Worm (Caenorhabditis elegans) whole organism, L4 larva: ENCODE measurements around the gene F35D2.6.

Experiments
- D1046.2 ChIP-seq: fragments of 200-800 bp; sonication (Bioruptor generic); IDR thresholded peaks from 2 replicates; pipeline ENCODE4 v1.3.6; 2022; ENCODE audit warnings: missing genetic modification characterization, missing compliant biosample characterization
- F37D6.2 ChIP-seq: sonication (generic microtip); optimal IDR thresholded peaks from 2 replicates; lab custom pipeline; 2016; ENCODE audit warnings: mild to moderate bottlenecking, missing genetic modification characterization, missing compliant biosample characterization
- F44E2.7 ChIP-seq: fragments of 200-800 bp; sonication (Bioruptor generic); IDR thresholded peaks from 2 replicates; pipeline ENCODE4 v2.1.2; 2022; ENCODE audit warnings: missing genetic modification characterization, missing compliant biosample characterization
- T20F7.1 ChIP-seq: fragments of 200-800 bp; sonication (Bioruptor generic); optimal IDR thresholded peaks from 2 replicates; lab custom pipeline; 2018; ENCODE audit warnings: mild to moderate bottlenecking, missing genetic modification characterization, missing compliant biosample characterization
- Y105C5A.15 ChIP-seq: fragments of 200-800 bp; sonication (Bioruptor generic); IDR thresholded peaks from 2 replicates; pipeline ENCODE4 v1.3.6; 2022; ENCODE audit warnings: missing genetic modification characterization, missing compliant biosample characterization
- Y5F2A.4 ChIP-seq: fragments of 200-800 bp; sonication (Bioruptor generic); optimal IDR thresholded peaks from 2 replicates; lab custom pipeline; 2018; ENCODE audit warnings: mild to moderate bottlenecking, missing genetic modification characterization, missing compliant biosample characterization
- aha-1 ChIP-seq: fragments of 150-350 bp; peaks from one replicate; lab custom pipeline; 2014; ENCODE audit warnings: missing biosample characterization, missing genetic modification characterization
- daf-16 ChIP-seq, 3 experiments: sonication (generic microtip); optimal IDR thresholded peaks; 2 replicates each; lab custom pipeline; 2016 to 2017; ENCODE audit warnings: missing genetic modification characterization in 3 of 3, missing genetic modification reagents in 3 of 3, mild to moderate bottlenecking in 2 of 3, missing compliant biosample characterization in 2 of 3, missing biosample characterization in 1 of 3, moderate library complexity in 1 of 3
- daf-19 ChIP-seq: fragments of 200-800 bp; sonication (Bioruptor generic); conservative IDR thresholded peaks from 2 replicates; pipeline ENCODE4 v1.3.6; 2022; ENCODE audit warnings: missing genetic modification characterization, missing compliant biosample characterization
- dmd-9 ChIP-seq: fragments of 200-800 bp; sonication (Bioruptor generic); IDR thresholded peaks from 2 replicates; pipeline ENCODE4 v1.3.6; 2022; ENCODE audit warnings: missing genetic modification reagents, missing genetic modification characterization, missing compliant biosample characterization
- dve-1 ChIP-seq: sonication (generic microtip); optimal IDR thresholded peaks from 2 replicates; lab custom pipeline; 2017; ENCODE audit warnings: antibody characterized with exemption, mild to moderate bottlenecking, missing genetic modification characterization, missing compliant biosample characterization; ENCODE audit not compliant: insufficient read depth
- hif-1 ChIP-seq, 2 experiments: sonication (generic microtip); optimal IDR thresholded peaks; 2 replicates each; lab custom pipeline; 2016 to 2017; ENCODE audit warnings: missing compliant biosample characterization in 2 of 2, missing genetic modification characterization in 2 of 2, missing genetic modification reagents in 2 of 2, missing genotype in 2 of 2, mild to moderate bottlenecking in 1 of 2
- hlh-11 ChIP-seq: fragments of 200-800 bp; sonication (Bioruptor generic); optimal IDR thresholded peaks from 2 replicates; lab custom pipeline; 2018; ENCODE audit warnings: mild to moderate bottlenecking, missing genetic modification characterization, missing compliant biosample characterization
- hlh-30 ChIP-seq: sonication (generic microtip); optimal IDR thresholded peaks from 2 replicates; lab custom pipeline; 2017; ENCODE audit warnings: antibody characterized with exemption, mild to moderate bottlenecking, missing genetic modification characterization, missing compliant biosample characterization; ENCODE audit not compliant: insufficient read depth
- lin-1 ChIP-seq: fragments of 200-800 bp; sonication (Bioruptor generic); IDR thresholded peaks from 2 replicates; pipeline ENCODE4 v1.3.6; 2022; ENCODE audit warnings: missing genetic modification reagents, missing genetic modification characterization, missing compliant biosample characterization
- lsy-2 ChIP-seq, 2 experiments: fragments of 150-350 bp in 1 of 2; sonication (generic microtip) in 1 of 2; optimal IDR thresholded peaks; 2 replicates each; lab custom pipeline; 2014 to 2017; ENCODE audit warnings: missing biosample characterization in 2 of 2, missing genetic modification characterization in 2 of 2
- madf-5 ChIP-seq, 2 experiments: fragments of 200-800 bp; sonication (Bioruptor generic); IDR thresholded peaks; 2 replicates each; pipeline ENCODE4 v1.3.6; 2022; ENCODE audit warnings: missing compliant biosample characterization in 2 of 2, missing genetic modification characterization in 2 of 2
- madf-9 ChIP-seq: fragments of 200-800 bp; sonication (Bioruptor generic); conservative IDR thresholded peaks from 2 replicates; pipeline ENCODE4 v1.3.6; 2022; ENCODE audit warnings: missing genetic modification reagents, missing genetic modification characterization, missing compliant biosample characterization
- mdl-1 ChIP-seq, 2 experiments: fragments of 150-350 bp in 1 of 2; sonication (generic microtip) in 1 of 2; optimal IDR thresholded peaks; 2 replicates each; lab custom pipeline; 2014 to 2017; ENCODE audit warnings: missing biosample characterization in 2 of 2, missing genetic modification characterization in 2 of 2
- mdt-29 ChIP-seq: fragments of 200-800 bp; sonication (Bioruptor generic); IDR thresholded peaks from 2 replicates; pipeline ENCODE4 v1.3.6; 2022; ENCODE audit warnings: missing genetic modification reagents, missing genetic modification characterization, missing compliant biosample characterization
- mep-1 ChIP-seq: fragments of 150-350 bp; sonication (generic microtip); optimal IDR thresholded peaks from 3 replicates; lab custom pipeline; 2014; ENCODE audit warnings: missing biosample characterization, missing genetic modification characterization
- mes-2 ChIP-seq: sonication (generic microtip); optimal IDR thresholded peaks from 2 replicates; lab custom pipeline; 2016; ENCODE audit warnings: missing genotype, mild to moderate bottlenecking, missing genetic modification characterization, missing compliant biosample characterization; ENCODE audit not compliant: poor library complexity, severe bottlenecking
- mxl-3 ChIP-seq: fragments of 200-800 bp; sonication (Bioruptor generic); optimal IDR thresholded peaks from 2 replicates; lab custom pipeline; 2018; ENCODE audit warnings: mild to moderate bottlenecking, missing genetic modification characterization, missing compliant biosample characterization
- nhr-237 ChIP-seq: sonication (generic microtip); optimal IDR thresholded peaks from 2 replicates; lab custom pipeline; 2017; ENCODE audit warnings: missing biosample characterization, missing genetic modification characterization
- nhr-25 ChIP-seq: sonication (generic microtip); optimal IDR thresholded peaks from 2 replicates; lab custom pipeline; 2017; ENCODE audit warnings: missing genetic modification characterization, mild to moderate bottlenecking, missing compliant biosample characterization, antibody characterized with exemption, moderate library complexity, borderline replicate concordance; ENCODE audit not compliant: insufficient read depth
- nhr-28 ChIP-seq: fragments of 150-350 bp; optimal IDR thresholded peaks from 2 replicates; lab custom pipeline; 2014; ENCODE audit warnings: missing biosample characterization, missing genetic modification characterization
- nhr-41 ChIP-seq: fragments of 200-800 bp; sonication (Bioruptor generic); IDR thresholded peaks from 2 replicates; pipeline ENCODE4 v1.3.6; 2022; ENCODE audit warnings: missing genetic modification reagents, missing genetic modification characterization, missing compliant biosample characterization
- nhr-42 ChIP-seq: fragments of 200-800 bp; sonication (Bioruptor generic); IDR thresholded peaks from 2 replicates; pipeline ENCODE4 v1.3.6; 2022; ENCODE audit warnings: missing genetic modification characterization, missing compliant biosample characterization
- nhr-76 ChIP-seq: fragments of 150-350 bp; optimal IDR thresholded peaks from 2 replicates; lab custom pipeline; 2014; ENCODE audit warnings: missing biosample characterization, missing genetic modification characterization
- nhr-77 ChIP-seq: fragments of 150-350 bp; optimal IDR thresholded peaks from 2 replicates; lab custom pipeline; 2014; ENCODE audit warnings: missing biosample characterization, missing genetic modification characterization
- php-3 ChIP-seq: fragments of 200-800 bp; sonication (Bioruptor generic); IDR thresholded peaks from 2 replicates; pipeline ENCODE4 v1.3.6; 2022; ENCODE audit warnings: missing genetic modification reagents, missing genetic modification characterization, missing compliant biosample characterization
- pqm-1 ChIP-seq: sonication (generic microtip); optimal IDR thresholded peaks from 2 replicates; lab custom pipeline; 2017; ENCODE audit warnings: missing biosample characterization, missing genetic modification characterization
- saeg-2 ChIP-seq: fragments of 200-800 bp; sonication (Bioruptor generic); IDR thresholded peaks from 2 replicates; pipeline ENCODE4 v1.3.6; 2022; ENCODE audit warnings: missing genetic modification reagents, missing genetic modification characterization, missing compliant biosample characterization
- snpc-1.2 ChIP-seq: fragments of 200-800 bp; sonication (Bioruptor generic); IDR thresholded peaks from 2 replicates; pipeline ENCODE4 v1.3.6; 2022; ENCODE audit warnings: missing genetic modification reagents, missing genetic modification characterization, missing compliant biosample characterization
- tra-1 ChIP-seq: fragments of 200-800 bp; sonication (Bioruptor generic); IDR thresholded peaks from 2 replicates; pipeline ENCODE4 v1.3.6; 2022; ENCODE audit warnings: missing genetic modification reagents, missing genetic modification characterization, missing compliant biosample characterization
- unc-62 ChIP-seq, 3 experiments: fragments of 150-350 bp in 1 of 3; sonication (generic microtip); optimal IDR thresholded peaks in 2 of 3; peaks in 1 of 3; 1 replicate in 1 of 3; 2 replicates in 2 of 3; lab custom pipeline; 2014 to 2017; ENCODE audit warnings: missing biosample characterization in 3 of 3, missing genetic modification characterization in 3 of 3, missing genetic modification reagents in 3 of 3, missing genotype in 1 of 3
- zfp-3 ChIP-seq: fragments of 200-800 bp; sonication (Bioruptor generic); conservative IDR thresholded peaks from 2 replicates; pipeline ENCODE4 v1.3.6; 2022; ENCODE audit warnings: missing genetic modification reagents, missing genetic modification characterization, missing compliant biosample characterization
- ztf-11 ChIP-seq: fragments of 150-350 bp; optimal IDR thresholded peaks from 2 replicates; lab custom pipeline; 2014; ENCODE audit warnings: missing biosample characterization, missing genetic modification characterization

F35D2.6 gene

DNA sequence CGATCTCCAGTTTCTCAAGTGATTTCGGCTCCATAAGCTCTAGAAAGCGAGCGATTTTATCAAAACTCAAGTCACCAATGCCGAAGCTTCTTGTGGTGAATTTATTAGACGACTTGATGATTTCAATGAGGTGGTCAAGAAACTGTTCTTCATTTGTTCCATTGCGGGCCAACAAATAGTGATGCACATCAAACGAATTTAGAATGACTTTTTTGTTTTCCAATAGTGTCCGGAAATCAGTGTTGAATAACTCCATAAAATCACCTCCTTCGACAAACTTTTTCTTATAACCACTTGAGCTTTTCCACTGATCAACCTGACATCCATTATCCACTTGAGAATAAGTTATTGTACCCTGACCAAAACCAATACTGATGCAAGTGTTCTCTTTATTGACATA is 30.2 kb upstream of the F35D2.6 start:
- TF ChIP-seq aha-1 = no peak
- no peak for TF ChIP-seq saeg-2 (GFP tag; lab: Robert Waterston, UW)
- no peak for TF ChIP-seq daf-19
- no peak for TF ChIP-seq hif-1 (tag; optimal IDR thresholded peaks at IDR 0.05; lab: Kevin White, UChicago)
- no peak for TF ChIP-seq dmd-9
- TF ChIP-seq unc-62 (GFP tag; optimal IDR thresholded peaks at IDR 0.05 in 1 of 2; lab: Kevin White, UChicago) = peak in 1 of 2 experiments; percentile 96
- no peak for TF ChIP-seq unc-62 (tag; optimal IDR thresholded peaks at IDR 0.05; lab: Kevin White, UChicago)

DNA sequence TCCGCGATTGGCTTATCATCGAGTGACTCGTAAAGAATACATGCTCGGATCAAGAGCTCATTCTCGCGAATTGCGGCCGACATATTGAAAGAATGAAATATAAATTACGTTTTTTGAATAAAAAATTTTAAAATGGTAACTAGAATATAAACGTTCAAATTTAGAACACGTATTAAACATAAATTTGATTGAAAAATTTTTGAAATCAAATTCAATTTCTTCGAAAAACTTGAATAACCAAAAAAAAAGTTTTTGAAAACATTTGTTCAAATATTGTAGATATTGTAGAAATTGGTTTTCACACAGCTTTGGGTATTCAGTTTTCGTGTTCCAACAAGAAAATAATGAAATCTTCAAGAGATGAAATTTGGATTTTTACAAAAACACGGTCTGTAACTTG is 29.5 kb upstream of the F35D2.6 start, which contains the start of gene fbxa-224:
Gene fbxa-224, minus strand, starts transcription at position 101 of the 400 bp plus-strand sequence.
- no peak for TF ChIP-seq F37D6.2 (tag; lab: Kevin White, UChicago)
- TF ChIP-seq dve-1 (tag; lab: Kevin White, UChicago) = no peak

DNA sequence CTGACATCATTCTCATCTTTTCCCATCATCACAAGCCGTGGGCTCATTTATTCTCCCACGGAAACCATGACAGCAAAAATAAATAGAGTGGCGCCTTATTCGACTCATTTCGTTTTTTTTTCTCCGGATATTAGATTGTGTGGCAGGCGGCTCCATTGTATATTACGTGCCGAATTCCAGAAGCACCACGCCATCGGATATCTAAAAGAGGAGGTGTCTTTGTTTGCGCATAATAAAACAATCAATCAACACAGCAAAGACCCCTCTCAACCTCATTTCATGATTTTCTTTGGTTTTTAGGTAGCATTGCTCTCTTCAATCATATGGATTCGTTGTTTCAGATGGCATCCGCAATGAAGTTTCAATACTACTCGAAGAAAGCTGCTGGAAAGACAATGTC is 28.5 kb upstream of the F35D2.6 start, which contains the start of gene tph-1:
Gene tph-1, plus strand, starts transcription at position 301 of the 400 bp plus-strand sequence.
- TF ChIP-seq dve-1 (tag; lab: Kevin White, UChicago) = no peak
- TF ChIP-seq nhr-42 (GFP tag; lab: Robert Waterston, UW) = no peak
- TF ChIP-seq nhr-28 (tag; lab: Kevin White, UChicago) = no peak
- TF ChIP-seq mxl-3 = no peak
- no peak for TF ChIP-seq Y105C5A.15 (GFP tag; lab: Robert Waterston, UW)
- no peak for TF ChIP-seq dmd-9
- TF ChIP-seq snpc-1.2 = no peak
- no peak for TF ChIP-seq mdt-29

DNA sequence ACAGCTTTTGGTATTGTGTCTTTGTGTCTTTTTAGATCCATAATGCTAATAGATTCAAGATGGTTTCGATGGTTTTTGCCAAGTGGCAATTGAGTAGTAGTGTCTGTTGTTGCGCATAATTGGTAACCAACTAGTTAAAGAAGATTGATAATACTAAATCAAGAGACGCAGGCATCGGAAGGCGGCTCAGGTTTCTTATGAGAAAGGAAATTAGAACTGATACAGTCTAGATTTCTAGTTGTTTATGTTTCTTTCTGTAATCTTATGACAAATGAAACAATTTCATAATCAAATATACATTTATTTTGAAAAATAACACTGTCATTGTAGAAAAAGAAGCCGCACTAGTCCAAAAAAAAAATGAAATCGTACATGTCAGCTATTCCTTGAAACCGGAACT is 23.7 kb upstream of the F35D2.6 start, which contains the start of gene ZK1290.10:
Gene ZK1290.10, minus strand, starts transcription at position 101 of the 400 bp plus-strand sequence.
- TF ChIP-seq aha-1 (peak; percentile 19), ztf-11 (tag; lab: Kevin White, UChicago) (no peak)
- TF ChIP-seq, all 104 proteins: peak for 1

DNA sequence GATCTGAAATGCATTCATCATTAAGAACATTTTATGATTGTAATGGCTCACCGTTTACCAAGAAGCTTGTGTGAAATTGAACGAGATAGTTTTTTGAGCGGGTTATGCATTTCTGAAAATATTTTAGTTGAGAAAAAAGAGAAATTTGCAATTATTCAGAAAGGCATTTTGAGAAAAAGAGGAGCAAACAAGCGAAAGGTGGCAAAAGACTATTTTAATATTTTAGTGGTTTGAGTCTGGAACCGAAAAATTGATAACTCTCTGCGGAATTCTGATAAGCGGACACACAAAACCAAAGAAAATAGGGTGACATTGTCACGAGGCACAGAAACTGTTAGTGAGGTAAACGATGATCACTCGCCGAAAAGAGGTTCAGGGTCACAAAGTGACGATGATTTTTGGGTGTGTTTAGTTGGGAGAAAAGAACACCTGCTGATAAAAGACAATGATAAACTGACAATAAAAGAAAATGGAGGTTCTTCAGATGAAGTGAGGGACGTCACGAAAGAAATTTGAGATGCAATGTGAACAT is 22.7 kb upstream of the F35D2.6 start:
- TF ChIP-seq daf-16 (GFP tag; optimal IDR thresholded peaks at IDR 0.05; lab: Kevin White, UChicago) (no peak), daf-16 (tag; optimal IDR thresholded peaks at IDR 0.05; lab: Kevin White, UChicago) (peak; percentile 85), T20F7.1 (GFP tag; lab: Kevin White, UChicago) (peak; percentile 34), hlh-30 (tag; lab: Kevin White, UChicago) (peak; percentile 87), mdt-29 (no peak), lsy-2 (tag; optimal IDR thresholded peaks at IDR 0.05; lab: Kevin White, UChicago) (peak in 1 of 2 experiments; percentile 29), zfp-3 (GFP tag; lab: Robert Waterston, UW) (0 out of 2 replicates have a peak, but pooled peaks have one; percentile 28), nhr-41 (GFP tag; lab: Robert Waterston, UW) (peak; percentile 42; the same call in 1 of the 2 replicates), unc-62 (GFP tag; optimal IDR thresholded peaks at IDR 0.05 in 1 of 2; lab: Kevin White, UChicago) (peak in 1 of 2 experiments; percentile 98), unc-62 (tag; optimal IDR thresholded peaks at IDR 0.05; lab: Kevin White, UChicago) (no peak), mdl-1 (tag; optimal IDR thresholded peaks at IDR 0.05; lab: Kevin White, UChicago) (peak in 1 of 2 experiments; percentile 81), hlh-11 (peak; percentile 93), nhr-76 (tag; lab: Kevin White, UChicago) (no peak), mxl-3 (peak; percentile 31), nhr-42 (GFP tag; lab: Robert Waterston, UW) (0 out of 2 replicates have a peak, but pooled peaks have one; percentile 20), nhr-237 (tag; lab: Kevin White, UChicago) (no peak), nhr-28 (tag; lab: Kevin White, UChicago) (peak; percentile 88), madf-9 (GFP tag; lab: Robert Waterston, UW) (0 out of 2 replicates have a peak, but pooled peaks have one; percentile 30), nhr-25 (peak; percentile 6), lin-1 (GFP tag; lab: Robert Waterston, UW) (peak; percentile 84), madf-5 (GFP tag; IDR thresholded peaks at IDR 0.05; lab: Robert Waterston, UW) (no peak), F44E2.7 (GFP tag; lab: Robert Waterston, UW) (no peak), mes-2 (no peak), Y5F2A.4 (GFP tag; lab: Kevin White, UChicago) (no peak), D1046.2 (GFP tag; lab: Robert Waterston, UW) (no peak), mep-1 (tag; lab: Kevin White, UChicago) (peak; percentile 55), php-3 (GFP tag; lab: Robert Waterston, UW) (peak; percentile 74), pqm-1 (peak; percentile 53), tra-1 (GFP tag; lab: Robert Waterston, UW) (peak; percentile 68), nhr-77 (peak; percentile 78), dve-1 (tag; lab: Kevin White, UChicago) (peak; percentile 91), saeg-2 (GFP tag; lab: Robert Waterston, UW) (no peak)
